Fruit fly (Drosophila melanogaster) whole organism, pupa: ENCODE measurements around the gene Coq4.

Source experiments
- CG10348 ChIP-seq: fragments of 200-800 bp; sonication (Bioruptor generic); IDR thresholded peaks from 2 replicates; pipeline ENCODE4 v1.3.6; 2022; ENCODE audit warnings: missing biosample characterization, missing genetic modification characterization
- CG12605 ChIP-seq: fragments of 200-800 bp; sonication (Bioruptor generic); IDR thresholded peaks from 2 replicates; pipeline ENCODE4 v1.3.6; 2022; ENCODE audit warnings: missing biosample characterization, missing genetic modification characterization
- CG13204 ChIP-seq: fragments of 200-800 bp; sonication (Bioruptor generic); optimal IDR thresholded peaks from 2 replicates; lab custom pipeline; 2018; ENCODE audit warnings: missing biosample characterization, mild to moderate bottlenecking, missing genetic modification characterization, moderate library complexity
- CG14655 ChIP-seq: fragments of 200-800 bp; sonication (Bioruptor generic); optimal IDR thresholded peaks from 3 replicates; lab custom pipeline; 2017; ENCODE audit warnings: mild to moderate bottlenecking, missing biosample characterization, missing genetic modification reagents, missing genetic modification characterization
- CG15710 ChIP-seq: fragments of 200-800 bp; sonication (Bioruptor generic); optimal IDR thresholded peaks from 2 replicates; lab custom pipeline; 2018; ENCODE audit warnings: missing biosample characterization, mild to moderate bottlenecking, missing genetic modification characterization, moderate library complexity
- CG17806 ChIP-seq: fragments of 200-800 bp; sonication (Bioruptor generic); optimal IDR thresholded peaks from 2 replicates; lab custom pipeline; 2018; ENCODE audit warnings: missing biosample characterization, mild to moderate bottlenecking, missing genetic modification characterization, moderate library complexity
- CG32121 ChIP-seq: fragments of 200-800 bp; sonication (Bioruptor generic); IDR thresholded peaks from 2 replicates; pipeline ENCODE4 v1.3.6; 2022; ENCODE audit warnings: missing biosample characterization, missing genetic modification characterization
- CG34367 ChIP-seq: fragments of 200-800 bp; sonication (Bioruptor generic); optimal IDR thresholded peaks from 2 replicates; lab custom pipeline; 2018; ENCODE audit warnings: missing biosample characterization, mild to moderate bottlenecking, missing genetic modification characterization
- CG4496 ChIP-seq: fragments of 200-800 bp; sonication (Bioruptor generic); IDR thresholded peaks from 3 replicates; pipeline ENCODE4 v1.3.6; 2022; ENCODE audit warnings: missing biosample characterization, missing genetic modification characterization
- CG8159 ChIP-seq: fragments of 200-800 bp; sonication (Bioruptor generic); optimal IDR thresholded peaks from 3 replicates; lab custom pipeline; 2018; ENCODE audit warnings: missing biosample characterization, mild to moderate bottlenecking, missing genetic modification characterization, moderate library complexity
- CG8301 ChIP-seq: fragments of 200-800 bp; sonication (Bioruptor generic); optimal IDR thresholded peaks from 2 replicates; lab custom pipeline; 2018; ENCODE audit warnings: missing biosample characterization, mild to moderate bottlenecking, missing genetic modification characterization
- CG9948 ChIP-seq: fragments of 200-800 bp; sonication (Bioruptor generic); optimal IDR thresholded peaks from 2 replicates; lab custom pipeline; 2018; ENCODE audit warnings: missing biosample characterization, mild to moderate bottlenecking, missing genetic modification characterization, moderate library complexity
- D1 ChIP-seq: fragments of 200-800 bp; sonication (Bioruptor generic); optimal IDR thresholded peaks from 2 replicates; lab custom pipeline; 2018; ENCODE audit warnings: missing biosample characterization, mild to moderate bottlenecking, missing genetic modification characterization, moderate library complexity
- EcR ChIP-seq: fragments of 200-800 bp; sonication (Bioruptor generic); optimal IDR thresholded peaks from 3 replicates; lab custom pipeline; 2019; ENCODE audit warnings: missing biosample characterization, missing genetic modification characterization, mild to moderate bottlenecking, moderate library complexity, missing genetic modification reagents
- Ets98B ChIP-seq: fragments of 200-800 bp; sonication (Bioruptor generic); IDR thresholded peaks from 2 replicates; pipeline ENCODE4 v1.3.6; 2022; ENCODE audit warnings: missing biosample characterization, missing genetic modification characterization
- Pif1A ChIP-seq: fragments of 200-800 bp; sonication (Bioruptor generic); optimal IDR thresholded peaks from 3 replicates; lab custom pipeline; 2016; ENCODE audit warnings: missing biosample characterization, missing genetic modification characterization
- Pif1B ChIP-seq: fragments of 200-800 bp; sonication (Bioruptor generic); optimal IDR thresholded peaks from 3 replicates; lab custom pipeline; 2016; ENCODE audit warnings: missing biosample characterization, missing genetic modification characterization
- Snoo ChIP-seq: fragments of 200-800 bp; sonication (Bioruptor generic); optimal IDR thresholded peaks from 3 replicates; lab custom pipeline; 2017; ENCODE audit warnings: missing biosample characterization, mild to moderate bottlenecking, missing genetic modification characterization, inconsistent platforms
- fd96Ca ChIP-seq: fragments of 200-800 bp; sonication (Bioruptor generic); IDR thresholded peaks from 3 replicates; pipeline ENCODE4 v1.3.6; 2022; ENCODE audit warnings: missing biosample characterization, missing genetic modification characterization
- gl ChIP-seq: fragments of 200-800 bp; sonication (Bioruptor generic); optimal IDR thresholded peaks from 2 replicates; lab custom pipeline; 2018; ENCODE audit warnings: missing biosample characterization, mild to moderate bottlenecking, missing genetic modification characterization
- rn ChIP-seq: fragments of 200-800 bp; sonication (Bioruptor generic); IDR thresholded peaks from 2 replicates; pipeline ENCODE4 v1.3.6; 2022; ENCODE audit warnings: missing biosample characterization, missing genetic modification characterization

Gene Coq4

dm6 chr3L:17433555-17433954 lies at the start of gene Coq4, which contains the start of gene CG32176:
TSS of gene Coq4 (minus strand) at chr3L:17433621.
TSS of gene CG32176 (plus strand) at chr3L:17433868.
- TF ChIP-seq Ets98B (GFP tag; lab: Robert Waterston, UW) (peak; percentile 97), CG12605 (GFP tag; lab: Robert Waterston, UW) (peak; percentile 93), Pif1A (GFP tag; lab: Kevin White, UChicago) (peak; percentile 97), CG8301 (tag; lab: Kevin White, UChicago) (peak; percentile 96), CG15710 (peak; percentile 95), EcR (no peak), CG13204 (GFP tag; lab: Kevin White, UChicago) (peak; percentile 74), CG4496 (GFP tag; lab: Robert Waterston, UW) (peak; percentile 98), CG17806 (tag; lab: Kevin White, UChicago) (peak; percentile 96), CG8159 (tag; lab: Kevin White, UChicago) (peak; percentile 94), CG9948 (tag; lab: Kevin White, UChicago) (peak; percentile 95), Pif1B (peak; percentile 95), gl (tag; lab: Kevin White, UChicago) (peak; percentile 86), rn (GFP tag; lab: Robert Waterston, UW) (peak; percentile 95), CG14655 (GFP tag; lab: Kevin White, UChicago) (peak; percentile 95), CG10348 (GFP tag; lab: Robert Waterston, UW) (peak; percentile 85), D1 (tag; lab: Kevin White, UChicago) (peak; percentile 91), Snoo (tag; lab: Kevin White, UChicago) (peak; percentile 95), CG32121 (peak; percentile 98), CG34367 (tag; lab: Kevin White, UChicago) (peak; percentile 93), fd96Ca (peak; percentile 94)

- TF ChIP-seq Ets98B (GFP tag; lab: Robert Waterston, UW) = no peak
- no peak for TF ChIP-seq Snoo (tag; lab: Kevin White, UChicago)
- no peak for TF ChIP-seq D1 (tag; lab: Kevin White, UChicago)
- TF ChIP-seq rn (GFP tag; lab: Robert Waterston, UW) = no peak
- TF ChIP-seq CG32121 = no peak
- TF ChIP-seq CG10348 (GFP tag; lab: Robert Waterston, UW) = no peak
- no peak for TF ChIP-seq CG8301 (tag; lab: Kevin White, UChicago)
- TF ChIP-seq CG15710 = no peak
- no peak for TF ChIP-seq CG8159 (tag; lab: Kevin White, UChicago)
- TF ChIP-seq CG13204 (GFP tag; lab: Kevin White, UChicago) = no peak
- no peak for TF ChIP-seq EcR
- no peak for TF ChIP-seq CG9948 (tag; lab: Kevin White, UChicago)
- no peak for TF ChIP-seq CG4496 (GFP tag; lab: Robert Waterston, UW)
- TF ChIP-seq fd96Ca = no peak
- no peak for TF ChIP-seq CG12605 (GFP tag; lab: Robert Waterston, UW)
- TF ChIP-seq Pif1A (GFP tag; lab: Kevin White, UChicago) = no peak
- TF ChIP-seq, all 21 proteins: peak for 0
Measured at dm6 chr3L:17478826-17479225, 45.4 kb upstream of the Coq4 start, which contains the start of the genes CG13733 and qjt. TSS of gene CG13733 (minus strand) at chr3L:17478926. TSS of gene qjt (plus strand) at chr3L:17479096.

- TF ChIP-seq gl (tag; lab: Kevin White, UChicago) = no peak
- no peak for TF ChIP-seq CG32121
- no peak for TF ChIP-seq CG8301 (tag; lab: Kevin White, UChicago)
- no peak for TF ChIP-seq D1 (tag; lab: Kevin White, UChicago)
- no peak for TF ChIP-seq EcR
- TF ChIP-seq CG34367 (tag; lab: Kevin White, UChicago) = no peak
- no peak for TF ChIP-seq Snoo (tag; lab: Kevin White, UChicago)
- no peak for TF ChIP-seq rn (GFP tag; lab: Robert Waterston, UW)
- no peak for TF ChIP-seq CG10348 (GFP tag; lab: Robert Waterston, UW)
- TF ChIP-seq Pif1A (GFP tag; lab: Kevin White, UChicago) = no peak
- no peak for TF ChIP-seq fd96Ca
- TF ChIP-seq CG12605 (GFP tag; lab: Robert Waterston, UW) = no peak
- TF ChIP-seq CG17806 (tag; lab: Kevin White, UChicago) = no peak
- TF ChIP-seq CG4496 (GFP tag; lab: Robert Waterston, UW) = no peak
- no peak for TF ChIP-seq Pif1B
Measured at dm6 chr3L:17476496-17476895, 43.1 kb upstream of the Coq4 start.

- TF ChIP-seq D1 (tag; lab: Kevin White, UChicago) (peak; percentile 82), CG14655 (GFP tag; lab: Kevin White, UChicago) (no peak)
Measured at dm6 chr3L:17475979-17476393, 42.6 kb upstream of the Coq4 start, which contains the start of gene CG34250. TSS of gene CG34250 (plus strand) at chr3L:17476222.

DNA sequence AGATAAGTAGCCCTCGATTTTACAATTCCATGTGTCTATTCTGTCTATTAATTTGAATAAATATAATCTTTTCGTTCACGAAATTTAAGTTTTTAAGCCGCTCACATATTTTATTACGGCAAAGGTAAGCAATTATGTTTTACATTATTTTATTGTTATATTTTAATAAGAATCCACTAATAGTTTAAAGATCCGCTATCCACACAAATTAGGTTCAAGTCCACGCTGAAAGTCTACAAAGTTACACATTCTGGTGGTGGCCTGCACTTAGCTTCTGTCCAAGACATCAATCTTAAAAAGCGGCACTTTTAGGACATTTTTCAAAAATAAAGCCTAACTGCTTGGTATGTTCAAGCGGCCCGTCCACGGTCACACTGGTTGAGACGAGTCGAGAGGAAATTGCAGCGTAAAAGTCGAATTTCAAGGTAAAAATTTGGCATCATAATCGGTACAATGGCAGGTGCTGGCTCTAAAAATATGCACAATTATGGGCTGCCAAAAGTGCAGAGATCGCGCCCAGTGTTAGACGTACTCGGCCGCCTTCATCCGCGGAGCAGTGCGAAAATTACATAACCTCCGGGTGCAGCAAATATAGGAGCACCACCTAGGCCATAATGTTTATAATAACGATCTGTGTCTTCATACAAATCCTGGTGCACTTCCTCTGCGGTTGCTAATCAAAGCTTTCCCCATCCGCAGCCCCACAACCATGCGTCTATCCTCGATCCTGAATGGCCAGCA lies 41.5 kb upstream of the Coq4 start, which contains the start of the genes UQCR-Q and CG46525:
Gene UQCR-Q (plus strand): TSS at position 51 of the 741 bp plus-strand sequence.
Gene CG46525 (plus strand): TSS at position 510 of the 741 bp plus-strand sequence.
- TF ChIP-seq D1 (tag; lab: Kevin White, UChicago) (peak; percentile 35), fd96Ca (no peak), CG32121 (no peak), CG14655 (GFP tag; lab: Kevin White, UChicago) (no peak)

dm6 chr3L:17473889-17474288 lies 40.5 kb upstream of the Coq4 start:
- TF ChIP-seq CG8301 (tag; lab: Kevin White, UChicago) = no peak
- no peak for TF ChIP-seq CG8159 (tag; lab: Kevin White, UChicago)
- TF ChIP-seq Pif1A (GFP tag; lab: Kevin White, UChicago) = no peak
- no peak for TF ChIP-seq CG10348 (GFP tag; lab: Robert Waterston, UW)
- TF ChIP-seq CG4496 (GFP tag; lab: Robert Waterston, UW) = no peak
- no peak for TF ChIP-seq Pif1B
- TF ChIP-seq CG17806 (tag; lab: Kevin White, UChicago) = no peak
- no peak for TF ChIP-seq Ets98B (GFP tag; lab: Robert Waterston, UW)
- no peak for TF ChIP-seq fd96Ca
- no peak for TF ChIP-seq CG32121
- TF ChIP-seq Snoo (tag; lab: Kevin White, UChicago) = no peak
- no peak for TF ChIP-seq CG9948 (tag; lab: Kevin White, UChicago)
- TF ChIP-seq EcR = no peak
- TF ChIP-seq CG34367 (tag; lab: Kevin White, UChicago) = no peak
- no peak for TF ChIP-seq CG14655 (GFP tag; lab: Kevin White, UChicago)
- no peak for TF ChIP-seq CG15710
- no peak for TF ChIP-seq CG12605 (GFP tag; lab: Robert Waterston, UW)
